Fruit fly (Drosophila melanogaster) whole organism, wandering third instar larva: Measurements from ENCODE around the gene Brms1.

Experiments
- Abd-B ChIP-seq: fragments of >200 bp; optimal IDR thresholded peaks from 2 replicates; lab custom pipeline; 2017; ENCODE audit warnings: missing biosample characterization, missing genetic modification characterization
- CG32264 ChIP-seq: fragments of 200-800 bp; sonication (Bioruptor generic); optimal IDR thresholded peaks from 2 replicates; lab custom pipeline; 2016; ENCODE audit warnings: missing biosample characterization, missing genetic modification characterization
- CG9705 ChIP-seq: fragments of 200-800 bp; sonication (Bioruptor generic); optimal IDR thresholded peaks from 2 replicates; lab custom pipeline; 2018; ENCODE audit warnings: missing biosample characterization, mild to moderate bottlenecking, missing genetic modification characterization
- CrebA ChIP-seq: fragments of 200-800 bp; sonication (Bioruptor generic); optimal IDR thresholded peaks from 2 replicates; lab custom pipeline; 2016; ENCODE audit warnings: missing biosample characterization, mild to moderate bottlenecking, missing genetic modification characterization, borderline replicate concordance
- Dfd ChIP-seq: fragments of >200 bp; optimal IDR thresholded peaks from 2 replicates; lab custom pipeline; 2017; ENCODE audit warnings: missing biosample characterization, missing genetic modification characterization
- Dif ChIP-seq: fragments of 200-275, 200-300 bp; sonication (Bioruptor generic); optimal IDR thresholded peaks from 2 replicates; lab custom pipeline; 2018; ENCODE audit warnings: missing biosample characterization, missing genetic modification characterization; ENCODE audit not compliant: partially characterized antibody
- HLH106 ChIP-seq: fragments of 200-800 bp; optimal IDR thresholded peaks from 3 replicates; lab custom pipeline; 2019; ENCODE audit warnings: missing biosample characterization, mild to moderate bottlenecking, missing genetic modification characterization, moderate library complexity
- Hnf4 ChIP-seq: fragments of 200-800 bp; sonication (Bioruptor generic); optimal IDR thresholded peaks from 2 replicates; lab custom pipeline; 2016; ENCODE audit warnings: missing biosample characterization, mild to moderate bottlenecking, missing genetic modification characterization
- Hr83 ChIP-seq: fragments of 200-300 bp; sonication (Bioruptor generic); optimal IDR thresholded peaks from 2 replicates; lab custom pipeline; 2016; ENCODE audit warnings: missing biosample characterization, mild to moderate bottlenecking, missing genetic modification characterization, moderate library complexity; ENCODE audit not compliant: poor library complexity, severe bottlenecking
- Jra ChIP-seq: sonication (Bioruptor generic); optimal IDR thresholded peaks from 2 replicates; lab custom pipeline; 2016; ENCODE audit warnings: missing biosample characterization, missing genetic modification characterization
- Mio ChIP-seq: sonication (Bioruptor generic); optimal IDR thresholded peaks from 2 replicates; lab custom pipeline; 2016; ENCODE audit warnings: missing biosample characterization, missing genetic modification characterization
- N ChIP-seq: fragments of >200 bp; optimal IDR thresholded peaks from 2 replicates; lab custom pipeline; 2018; ENCODE audit warnings: missing biosample characterization, missing external identifiers, missing genetic modification characterization
- OdsH ChIP-seq: fragments of 200-800 bp; sonication (Bioruptor generic); optimal IDR thresholded peaks from 2 replicates; lab custom pipeline; 2016; ENCODE audit warnings: missing biosample characterization, mild to moderate bottlenecking, missing genetic modification characterization
- Sp1 ChIP-seq: fragments of 200-800 bp; sonication (Bioruptor generic); optimal IDR thresholded peaks from 3 replicates; lab custom pipeline; 2019; ENCODE audit warnings: missing biosample characterization, mild to moderate bottlenecking, missing genetic modification characterization, moderate library complexity
- Vsx2 ChIP-seq: fragments of 200-300, 225-300 bp; sonication (Bioruptor generic); optimal IDR thresholded peaks from 2 replicates; lab custom pipeline; 2018; ENCODE audit warnings: missing biosample characterization, missing genetic modification characterization; ENCODE audit not compliant: partially characterized antibody
- br ChIP-seq: fragments of 200-800 bp; sonication (Bioruptor generic); optimal IDR thresholded peaks from 2 replicates; lab custom pipeline; 2016; ENCODE audit warnings: missing biosample characterization, missing genetic modification characterization
- brk ChIP-seq: fragments of 200-800 bp; sonication (Bioruptor generic); optimal IDR thresholded peaks from 2 replicates; lab custom pipeline; 2016; ENCODE audit warnings: missing biosample characterization, mild to moderate bottlenecking, missing genetic modification characterization
- dl ChIP-seq, 2 experiments: fragments of 175-275, 200-275 bp in 1 of 2; fragments of 200-275 bp in 1 of 2; sonication (Bioruptor generic); optimal IDR thresholded peaks; lab custom pipeline; 2018; ENCODE audit warnings: mild to moderate bottlenecking in 2 of 2, missing biosample characterization in 2 of 2, missing genetic modification characterization in 2 of 2, moderate library complexity in 2 of 2; ENCODE audit not compliant: partially characterized antibody in 2 of 2, insufficient read depth in 1 of 2
- dmrt93B ChIP-seq: fragments of 200-800 bp; sonication (Bioruptor generic); optimal IDR thresholded peaks from 2 replicates; lab custom pipeline; 2018; ENCODE audit warnings: missing biosample characterization, mild to moderate bottlenecking, missing genetic modification characterization
- ey ChIP-seq: fragments of 200-800 bp; sonication (Bioruptor generic); optimal IDR thresholded peaks from 2 replicates; lab custom pipeline; 2016; ENCODE audit warnings: missing biosample characterization, missing genetic modification characterization
- foxo ChIP-seq, 2 experiments: fragments of 200-800 bp; sonication (Bioruptor generic); optimal IDR thresholded peaks; 2 replicates in 1 of 2; 3 replicates in 1 of 2; lab custom pipeline; 2016 to 2017; ENCODE audit warnings: missing biosample characterization in 2 of 2, missing genetic modification characterization in 2 of 2
- fru ChIP-seq: fragments of 200-800 bp; sonication (Bioruptor generic); optimal IDR thresholded peaks from 3 replicates; lab custom pipeline; 2016; ENCODE audit warnings: missing biosample characterization, mild to moderate bottlenecking, missing genetic modification characterization
- h ChIP-seq: fragments of 200-800 bp; sonication (Bioruptor generic); optimal IDR thresholded peaks from 3 replicates; lab custom pipeline; 2016; ENCODE audit warnings: missing biosample characterization, mild to moderate bottlenecking, missing genetic modification characterization
- jim ChIP-seq: fragments of 175-275, 200-325 bp; sonication (Bioruptor generic); optimal IDR thresholded peaks from 2 replicates; lab custom pipeline; 2016; ENCODE audit warnings: missing biosample characterization, mild to moderate bottlenecking, missing genetic modification characterization
- lola ChIP-seq: fragments of >200 bp; optimal IDR thresholded peaks from 2 replicates; lab custom pipeline; 2017; ENCODE audit warnings: missing biosample characterization, missing genetic modification characterization
- pan ChIP-seq: fragments of >200 bp; optimal IDR thresholded peaks from 2 replicates; lab custom pipeline; 2017
- psq ChIP-seq: fragments of 200-800 bp; sonication (Bioruptor generic); optimal IDR thresholded peaks from 3 replicates; lab custom pipeline; 2017; ENCODE audit warnings: missing biosample characterization, mild to moderate bottlenecking, missing genetic modification characterization, moderate library complexity
- rgr ChIP-seq: fragments of 200-800 bp; sonication (Bioruptor generic); optimal IDR thresholded peaks from 3 replicates; lab custom pipeline; 2016; ENCODE audit warnings: missing biosample characterization, mild to moderate bottlenecking, missing genetic modification characterization
- sage ChIP-seq: fragments of 200-800 bp; sonication (Bioruptor generic); optimal IDR thresholded peaks from 2 replicates; lab custom pipeline; 2016; ENCODE audit warnings: missing biosample characterization, mild to moderate bottlenecking, missing genetic modification characterization
- sv ChIP-seq: fragments of 200-800 bp; sonication (Bioruptor generic); optimal IDR thresholded peaks from 3 replicates; lab custom pipeline; 2016; ENCODE audit warnings: missing biosample characterization, missing genetic modification characterization
- woc ChIP-seq: sonication (Bioruptor generic); optimal IDR thresholded peaks from 2 replicates; lab custom pipeline; 2016; ENCODE audit warnings: missing biosample characterization, mild to moderate bottlenecking, missing genetic modification characterization

Brms1 gene

dm6 chrX:12957412-12957895 lies 48.0 kb upstream of the Brms1 start, which contains the start of gene hec:
Gene hec, minus strand, starts transcription at chrX:12957462.
- no peak for TF ChIP-seq dmrt93B (GFP tag; lab: Kevin White, UChicago)
- no peak for TF ChIP-seq sage
- no peak for TF ChIP-seq HLH106 (tag; lab: Kevin White, UChicago)
- no peak for TF ChIP-seq dl (GFP tag; optimal IDR thresholded peaks at IDR 0.05; lab: Kevin White, UChicago; ENCODE audit: insufficient read depth in 1 of 2, partially characterized antibody in 2 of 2)

DNA sequence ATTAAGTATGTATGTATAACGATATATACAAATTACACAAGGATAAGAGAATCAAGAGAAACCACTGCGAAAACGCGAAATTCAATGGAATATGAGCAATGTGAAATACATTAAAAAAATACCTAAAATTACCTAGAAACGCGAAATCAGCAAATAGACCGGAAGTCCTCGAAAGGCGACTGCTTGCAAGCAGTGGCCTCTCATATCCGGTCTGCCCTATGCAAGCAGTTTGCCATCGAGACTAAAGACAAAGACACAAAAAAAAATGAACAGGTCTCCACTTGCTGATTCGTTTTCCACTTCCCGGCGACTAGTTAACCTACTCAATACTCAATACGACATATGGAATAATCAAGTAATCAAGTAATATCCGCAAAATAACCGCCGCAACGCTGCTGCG lies 38.2 kb upstream of the Brms1 start:
- TF ChIP-seq brk (GFP tag; lab: Kevin White, UChicago) (no peak), Vsx2 (GFP tag; lab: Kevin White, UChicago) (no peak), OdsH (no peak), sage (no peak), Hnf4 (GFP tag; lab: Kevin White, UChicago) (no peak), sv (GFP tag; lab: Kevin White, UChicago) (no peak), foxo (GFP tag; optimal IDR thresholded peaks at IDR 0.05; lab: Kevin White, UChicago) (no peak), lola (GFP tag; lab: Kevin White, UChicago) (no peak), Jra (no peak), rgr (GFP tag; lab: Kevin White, UChicago) (no peak), dmrt93B (GFP tag; lab: Kevin White, UChicago) (no peak), HLH106 (tag; lab: Kevin White, UChicago) (no peak), CrebA (GFP tag; lab: Kevin White, UChicago) (no peak), CG9705 (GFP tag; lab: Kevin White, UChicago) (no peak), Dfd (GFP tag; lab: Kevin White, UChicago) (no peak)
- TF ChIP-seq, all 38 proteins: peak for 0

DNA sequence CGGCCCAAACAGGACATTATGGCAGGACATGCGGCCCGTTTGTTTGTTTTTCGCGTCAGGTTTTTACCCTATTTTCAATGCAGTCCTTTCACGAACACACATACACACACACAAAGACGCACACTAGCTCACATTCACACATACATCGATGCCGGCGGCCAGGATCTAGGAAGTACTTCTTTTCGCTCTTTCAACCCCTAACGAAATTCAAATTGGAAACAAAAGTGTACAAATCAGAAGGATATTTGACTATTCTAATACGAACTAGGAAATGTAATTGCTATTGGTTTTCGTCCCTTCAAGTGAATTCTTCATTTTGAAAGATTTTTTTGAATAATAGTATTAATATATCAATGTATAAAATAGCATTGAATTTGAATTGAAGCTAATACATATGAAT lies 31.0 kb upstream of the Brms1 start:
- no peak for TF ChIP-seq Sp1
- TF ChIP-seq Mio, result no peak
- no peak for TF ChIP-seq sage
- TF ChIP-seq psq (GFP tag; lab: Kevin White, UChicago), result no peak
- TF ChIP-seq woc (GFP tag; lab: Kevin White, UChicago), result no peak
- TF ChIP-seq Vsx2 (GFP tag; lab: Kevin White, UChicago), result no peak
- no peak for TF ChIP-seq sv (GFP tag; lab: Kevin White, UChicago)
- no peak for TF ChIP-seq Abd-B (GFP tag; lab: Kevin White, UChicago)
- TF ChIP-seq Jra, result no peak
- no peak for TF ChIP-seq Dif (GFP tag; lab: Kevin White, UChicago)
- TF ChIP-seq Dfd (GFP tag; lab: Kevin White, UChicago), result no peak

DNA sequence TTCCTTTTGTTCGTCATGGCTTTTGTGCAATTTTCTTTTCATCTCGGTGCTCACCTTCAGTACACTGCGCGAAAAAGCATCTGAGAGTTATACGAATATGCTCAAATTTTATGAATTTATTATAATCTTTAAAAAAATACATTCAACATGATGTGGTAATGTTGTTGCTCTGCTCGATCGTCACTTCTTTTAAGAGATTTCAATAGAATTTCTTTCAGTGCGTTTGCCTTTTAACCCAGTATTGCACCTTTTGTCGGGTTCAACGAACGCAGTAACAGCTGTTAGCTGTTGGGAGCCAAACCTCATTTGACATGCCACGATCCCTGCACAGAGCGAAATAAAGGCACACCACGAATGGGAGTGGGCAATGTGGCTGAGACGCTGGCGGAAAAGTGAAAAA lies 30.5 kb upstream of the Brms1 start:
- TF ChIP-seq psq (GFP tag; lab: Kevin White, UChicago), result peak; percentile 9
- peak; percentile 31 for TF ChIP-seq HLH106 (tag; lab: Kevin White, UChicago)
- TF ChIP-seq CG9705 (GFP tag; lab: Kevin White, UChicago), result no peak
- TF ChIP-seq sage, result no peak
- TF ChIP-seq h, result peak; percentile 2
- TF ChIP-seq dl (GFP tag; optimal IDR thresholded peaks at IDR 0.05; lab: Kevin White, UChicago; ENCODE audit: insufficient read depth in 1 of 2, partially characterized antibody in 2 of 2), result no peak
- TF ChIP-seq Hr83 (GFP tag; lab: Kevin White, UChicago), result no peak
- peak in 1 of 2 experiments; percentile 20 for TF ChIP-seq foxo (GFP tag; optimal IDR thresholded peaks at IDR 0.05; lab: Kevin White, UChicago)

DNA sequence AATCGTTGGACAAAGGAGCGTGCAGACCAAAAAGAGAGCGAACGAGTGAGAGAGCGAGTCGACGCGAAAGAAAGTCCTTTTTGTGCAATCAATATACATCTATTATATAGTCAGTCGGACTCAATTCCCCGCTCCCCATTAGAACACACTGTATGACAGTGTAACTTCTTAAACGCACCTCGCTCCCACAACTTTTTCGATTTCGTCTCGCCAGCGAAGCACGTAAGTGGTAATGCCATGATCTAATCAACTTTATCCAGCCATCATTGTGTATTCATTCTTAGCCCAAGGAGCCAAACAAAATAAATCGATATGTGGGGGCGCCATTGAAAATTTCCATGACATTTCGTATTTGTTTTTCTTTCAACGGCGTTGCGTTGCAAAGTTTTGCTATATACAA lies 29.6 kb upstream of the Brms1 start:
- TF ChIP-seq OdsH (no peak), pan (no peak), ey (no peak), jim (GFP tag; lab: Kevin White, UChicago) (no peak), N (no peak), Dfd (GFP tag; lab: Kevin White, UChicago) (no peak), fru (GFP tag; lab: Kevin White, UChicago) (no peak), CG32264 (no peak), h (no peak), br (GFP tag; lab: Kevin White, UChicago) (no peak)
